Worm (Caenorhabditis elegans) whole organism, mixed stage, embryonic: Measurements from ENCODE around the gene Y57A10A.14.

Source experiments
- M03D4.4 ChIP-seq: sonication (generic microtip); optimal IDR thresholded peaks from 2 replicates; lab custom pipeline; 2017; ENCODE audit warnings: mild to moderate bottlenecking, missing genetic modification characterization, missing compliant biosample characterization
- bed-3 ChIP-seq: fragments of 200-800 bp; sonication (Bioruptor generic); optimal IDR thresholded peaks from 3 replicates; lab custom pipeline; 2018; ENCODE audit warnings: mild to moderate bottlenecking, missing genetic modification characterization, moderate library complexity, missing compliant biosample characterization
- blmp-1 ChIP-seq: fragments of 150-350 bp; optimal IDR thresholded peaks from 2 replicates; lab custom pipeline; 2014; ENCODE audit warnings: missing biosample characterization, missing genetic modification characterization
- ceh-83 ChIP-seq: fragments of 200-800 bp; sonication (Bioruptor generic); optimal IDR thresholded peaks from 2 replicates; lab custom pipeline; 2018; ENCODE audit warnings: mild to moderate bottlenecking, missing genetic modification characterization, missing compliant biosample characterization
- ces-1 ChIP-seq: fragments of 150-350 bp; optimal IDR thresholded peaks from 2 replicates; lab custom pipeline; 2014; ENCODE audit warnings: missing biosample characterization, missing genetic modification reagents, missing genetic modification characterization
- cnd-1 ChIP-seq: fragments of 200-800 bp; sonication (Bioruptor generic); optimal IDR thresholded peaks from 2 replicates; lab custom pipeline; 2018; ENCODE audit warnings: mild to moderate bottlenecking, missing genetic modification characterization, missing compliant biosample characterization
- drap-1 ChIP-seq: fragments of 200-800 bp; sonication (Bioruptor generic); optimal IDR thresholded peaks from 3 replicates; lab custom pipeline; 2018; ENCODE audit warnings: mild to moderate bottlenecking, missing genetic modification characterization, missing compliant biosample characterization
- elt-3 ChIP-seq: fragments of 150-350 bp; optimal IDR thresholded peaks from 2 replicates; lab custom pipeline; 2014; ENCODE audit warnings: missing biosample characterization, missing genetic modification characterization
- flh-1 ChIP-seq: fragments of 200-800 bp; sonication (Bioruptor generic); optimal IDR thresholded peaks from 2 replicates; lab custom pipeline; 2018; ENCODE audit warnings: mild to moderate bottlenecking, missing genetic modification characterization, moderate library complexity, missing compliant biosample characterization
- ham-2 ChIP-seq: fragments of 200-800 bp; sonication (Bioruptor generic); optimal IDR thresholded peaks from 2 replicates; lab custom pipeline; 2018; ENCODE audit warnings: mild to moderate bottlenecking, missing genetic modification characterization, missing compliant biosample characterization
- hlh-1 ChIP-seq: fragments of 150-350 bp; optimal IDR thresholded peaks from 2 replicates; lab custom pipeline; 2014; ENCODE audit warnings: missing biosample characterization, missing genetic modification reagents, missing genetic modification characterization
- lin-13 ChIP-seq: fragments of 150-350 bp; optimal IDR thresholded peaks from 2 replicates; lab custom pipeline; 2014; ENCODE audit warnings: missing biosample characterization, missing genetic modification characterization
- lin-32 ChIP-seq: fragments of 200-800 bp; sonication (Bioruptor generic); optimal IDR thresholded peaks from 2 replicates; lab custom pipeline; 2018; ENCODE audit warnings: mild to moderate bottlenecking, missing genetic modification characterization, missing compliant biosample characterization
- mab-5 ChIP-seq: fragments of 150-350 bp; optimal IDR thresholded peaks from 2 replicates; lab custom pipeline; 2014; ENCODE audit warnings: missing biosample characterization, missing genetic modification characterization
- mls-2 ChIP-seq: sonication (generic microtip); optimal IDR thresholded peaks from 2 replicates; lab custom pipeline; 2016; ENCODE audit warnings: mild to moderate bottlenecking, missing genetic modification characterization, moderate library complexity, missing compliant biosample characterization
- nhr-12 ChIP-seq: fragments of 150-350 bp; optimal IDR thresholded peaks from 2 replicates; lab custom pipeline; 2014; ENCODE audit warnings: missing biosample characterization, missing genetic modification characterization
- nhr-2 ChIP-seq: fragments of 150-350 bp; optimal IDR thresholded peaks from 2 replicates; lab custom pipeline; 2014; ENCODE audit warnings: missing biosample characterization, missing genetic modification characterization
- nhr-237 ChIP-seq: fragments of 150-350 bp; optimal IDR thresholded peaks from 2 replicates; lab custom pipeline; 2014; ENCODE audit warnings: missing biosample characterization, missing genetic modification characterization
- nhr-28 ChIP-seq: fragments of 150-350 bp; optimal IDR thresholded peaks from 2 replicates; lab custom pipeline; 2014; ENCODE audit warnings: missing biosample characterization, missing genetic modification characterization
- nhr-76 ChIP-seq: sonication (generic microtip); optimal IDR thresholded peaks from 2 replicates; lab custom pipeline; 2017; ENCODE audit warnings: missing biosample characterization, missing genetic modification characterization
- pha-4 ChIP-seq: fragments of 150-350 bp; optimal IDR thresholded peaks from 2 replicates; lab custom pipeline; 2018; ENCODE audit warnings: missing biosample characterization, missing genetic modification reagents, missing genetic modification characterization
- sem-2 ChIP-seq: fragments of 200-800 bp; sonication (Bioruptor generic); optimal IDR thresholded peaks from 2 replicates; lab custom pipeline; 2018; ENCODE audit warnings: mild to moderate bottlenecking, missing genetic modification characterization, missing compliant biosample characterization
- snpc-4 ChIP-seq: fragments of 150-350 bp; optimal IDR thresholded peaks from 2 replicates; lab custom pipeline; 2014; ENCODE audit warnings: missing biosample characterization, missing genetic modification characterization
- sptf-1 ChIP-seq: sonication (generic microtip); optimal IDR thresholded peaks from 2 replicates; lab custom pipeline; 2017; ENCODE audit warnings: mild to moderate bottlenecking, missing genetic modification characterization, moderate library complexity, missing compliant biosample characterization
- unc-120 ChIP-seq: sonication (generic microtip); optimal IDR thresholded peaks from 2 replicates; lab custom pipeline; 2017; ENCODE audit warnings: missing genetic modification characterization, missing compliant biosample characterization; ENCODE audit not compliant: poor library complexity, severe bottlenecking
- unc-39 ChIP-seq: fragments of 150-350 bp; optimal IDR thresholded peaks from 2 replicates; lab custom pipeline; 2014; ENCODE audit warnings: missing biosample characterization, missing genetic modification characterization
- unc-62 ChIP-seq: fragments of 150-350 bp; optimal IDR thresholded peaks from 2 replicates; lab custom pipeline; 2014; ENCODE audit warnings: missing biosample characterization, missing genetic modification reagents, missing genetic modification characterization
- zip-8 ChIP-seq: fragments of 150-350 bp; optimal IDR thresholded peaks from 2 replicates; lab custom pipeline; 2014; ENCODE audit warnings: missing biosample characterization, missing genetic modification characterization
- ztf-11 ChIP-seq: fragments of 150-350 bp; optimal IDR thresholded peaks from 2 replicates; lab custom pipeline; 2014; ENCODE audit warnings: missing biosample characterization, missing genetic modification characterization

The Y57A10A.14 gene

DNA sequence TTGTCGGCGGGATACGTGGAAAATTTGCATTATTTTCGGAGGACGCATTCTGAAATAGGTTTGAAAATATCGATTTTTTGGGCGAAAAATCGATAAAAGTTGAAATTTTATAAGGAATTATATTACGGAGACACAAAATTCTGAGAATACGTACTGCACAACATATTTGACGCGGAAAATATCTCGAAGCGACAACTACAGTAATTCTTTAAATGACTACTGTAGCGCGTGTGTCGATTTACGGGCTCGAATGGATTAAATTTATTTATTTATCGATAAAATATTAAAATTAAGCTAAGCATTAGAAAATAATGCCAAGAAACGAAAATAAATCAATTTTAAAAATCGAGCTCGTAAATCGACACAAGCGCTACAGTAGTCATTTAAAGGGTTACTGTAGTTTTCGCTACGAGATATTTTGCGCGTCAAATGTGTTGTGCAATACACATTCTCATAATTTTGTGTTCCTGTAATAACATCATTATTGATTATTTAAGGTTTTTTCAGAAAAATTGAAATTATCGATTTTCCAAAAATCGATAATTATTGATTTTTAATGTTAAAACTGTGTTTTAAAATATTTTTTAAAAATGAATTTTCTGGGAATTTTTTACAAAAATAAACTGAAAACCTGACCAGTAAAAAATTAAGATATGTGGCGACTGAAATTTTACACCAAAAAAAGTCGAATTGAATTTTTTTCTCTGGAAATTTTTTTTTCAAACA lies 14.3 kb downstream of the Y57A10A.14 start, which contains the start of gene polg-1:
Gene polg-1 (minus strand): TSS at position 51 of the 726 bp plus-strand sequence.
- no peak for TF ChIP-seq sem-2 (GFP tag; lab: Kevin White, UChicago)
- no peak for TF ChIP-seq nhr-28 (tag; lab: Kevin White, UChicago)
- TF ChIP-seq cnd-1 = no peak
- no peak for TF ChIP-seq drap-1 (GFP tag; lab: Kevin White, UChicago)
- TF ChIP-seq, all 35 proteins: peak for 0

DNA sequence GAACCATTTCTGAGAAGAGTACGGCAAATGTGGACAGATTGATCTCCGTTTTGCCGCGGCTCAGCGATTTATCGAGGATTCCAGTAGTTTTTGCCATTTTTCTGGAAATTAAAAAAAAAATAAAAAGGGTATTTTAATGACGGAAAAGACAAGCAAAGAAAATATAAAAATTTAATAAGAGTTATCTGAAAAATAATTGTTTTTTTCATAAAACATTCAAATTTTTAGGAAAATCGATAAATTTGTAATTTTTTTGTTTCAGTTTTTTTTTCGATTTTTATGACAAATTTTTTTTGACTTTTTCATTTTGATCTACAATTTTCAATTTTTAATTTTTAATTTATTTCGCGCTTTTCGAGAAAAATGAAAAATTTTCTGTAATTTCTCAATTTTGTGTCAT lies 16.5 kb downstream of the Y57A10A.14 start, which contains the start of gene trpp-5:
Gene trpp-5 (minus strand): TSS at position 101 of the 400 bp plus-strand sequence.
- no peak for TF ChIP-seq bed-3 (GFP tag; lab: Kevin White, UChicago)
- TF ChIP-seq unc-39 (tag; lab: Kevin White, UChicago) = no peak
- TF ChIP-seq unc-62 (GFP tag; lab: Kevin White, UChicago) = no peak
- TF ChIP-seq nhr-28 (tag; lab: Kevin White, UChicago) = no peak
- no peak for TF ChIP-seq snpc-4 (tag; lab: Kevin White, UChicago)
- no peak for TF ChIP-seq pha-4 (tag; lab: Kevin White, UChicago)
- TF ChIP-seq mab-5 = no peak
- no peak for TF ChIP-seq nhr-76 (tag; lab: Kevin White, UChicago)
- no peak for TF ChIP-seq nhr-12
- TF ChIP-seq hlh-1 = no peak
- TF ChIP-seq drap-1 (GFP tag; lab: Kevin White, UChicago) = no peak
- no peak for TF ChIP-seq nhr-2 (tag; lab: Kevin White, UChicago)
- no peak for TF ChIP-seq ceh-83 (GFP tag; lab: Kevin White, UChicago)
- TF ChIP-seq nhr-237 (tag; lab: Kevin White, UChicago) = no peak
- TF ChIP-seq lin-32 (GFP tag; lab: Kevin White, UChicago) = no peak
- TF ChIP-seq elt-3 (tag; lab: Kevin White, UChicago) = no peak
- no peak for TF ChIP-seq M03D4.4 (tag; lab: Kevin White, UChicago)
- no peak for TF ChIP-seq ces-1 (GFP tag; lab: Kevin White, UChicago)
- TF ChIP-seq cnd-1 = no peak
- no peak for TF ChIP-seq ham-2
- TF ChIP-seq, all 35 proteins: peak for 0

ce11 chrII:12202921-12203320 lies 17.2 kb downstream of the Y57A10A.14 start, which contains the start of gene aqp-12:
Gene aqp-12 (plus strand): TSS chrII:12203221.
- TF ChIP-seq zip-8 (tag; lab: Kevin White, UChicago) (no peak), drap-1 (GFP tag; lab: Kevin White, UChicago) (no peak), cnd-1 (no peak)

DNA sequence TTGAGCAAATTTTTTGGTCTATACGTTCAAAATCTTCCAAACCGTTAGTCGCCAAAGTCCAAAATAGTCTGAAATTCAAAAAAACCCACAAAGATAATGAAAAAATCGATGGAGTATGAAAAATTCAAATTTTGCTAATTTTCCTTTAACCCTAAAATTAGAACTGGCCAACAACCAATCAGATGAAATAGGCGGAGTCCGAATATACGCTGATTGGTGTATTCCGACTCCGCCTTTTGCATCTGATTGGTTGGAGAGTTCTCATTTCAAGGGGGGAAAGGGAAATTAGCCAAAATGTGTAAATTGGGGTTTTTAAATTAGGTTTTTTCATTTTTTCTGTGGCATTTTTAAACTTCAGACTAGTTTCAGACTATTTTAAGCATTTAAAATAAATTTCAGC lies 18.9 kb downstream of the Y57A10A.14 start:
- TF ChIP-seq ztf-11 (tag; lab: Kevin White, UChicago) = no peak
- no peak for TF ChIP-seq sptf-1
- TF ChIP-seq ceh-83 (GFP tag; lab: Kevin White, UChicago) = no peak
- no peak for TF ChIP-seq hlh-1
- no peak for TF ChIP-seq unc-62 (GFP tag; lab: Kevin White, UChicago)
- no peak for TF ChIP-seq nhr-28 (tag; lab: Kevin White, UChicago)
- no peak for TF ChIP-seq flh-1 (GFP tag; lab: Kevin White, UChicago)
- TF ChIP-seq nhr-12 = no peak
- TF ChIP-seq, all 35 proteins: peak for 0

- no peak for TF ChIP-seq hlh-1
- no peak for TF ChIP-seq nhr-28 (tag; lab: Kevin White, UChicago)
- no peak for TF ChIP-seq unc-120 (tag; lab: Kevin White, UChicago)
- TF ChIP-seq mls-2 (tag; lab: Kevin White, UChicago) = no peak
- no peak for TF ChIP-seq ces-1 (GFP tag; lab: Kevin White, UChicago)
- no peak for TF ChIP-seq nhr-12
- TF ChIP-seq flh-1 (GFP tag; lab: Kevin White, UChicago) = no peak
- no peak for TF ChIP-seq lin-13 (tag; lab: Kevin White, UChicago)
- TF ChIP-seq nhr-76 (tag; lab: Kevin White, UChicago) = no peak
- no peak for TF ChIP-seq blmp-1 (tag; lab: Kevin White, UChicago)
- TF ChIP-seq nhr-237 (tag; lab: Kevin White, UChicago) = no peak
- no peak for TF ChIP-seq unc-62 (GFP tag; lab: Kevin White, UChicago)
These were observed 23.0 kb downstream of the Y57A10A.14 start for ce11 chrII:12208741-12209140.
